Fruit fly (Drosophila melanogaster): Measurements from ENCODE around the gene CG1958.

The CG1958 gene

dm6 chrX:7266604-7267003 lies at the start of gene CG1958:
CG1958 (plus strand) TSS chrX:7266904.
- no peak for TF ChIP-seq ttk (optimal IDR thresholded peaks at IDR 0.05)
- no peak for TF ChIP-seq h (optimal IDR thresholded peaks at IDR 0.05)
- TF ChIP-seq psq (optimal IDR thresholded peaks at IDR 0.05): no peak
- TF ChIP-seq Myc (optimal IDR thresholded peaks at IDR 0.05): no peak
- no peak for TF ChIP-seq Sin3A (optimal IDR thresholded peaks at IDR 0.05)
- no peak for TF ChIP-seq insv (optimal IDR thresholded peaks at IDR 0.05)

- TF ChIP-seq Sin3A (optimal IDR thresholded peaks at IDR 0.05) (no peak), h (optimal IDR thresholded peaks at IDR 0.05) (no peak), psq (optimal IDR thresholded peaks at IDR 0.05) (no peak), Myc (optimal IDR thresholded peaks at IDR 0.05) (no peak), ttk (optimal IDR thresholded peaks at IDR 0.05) (no peak), insv (optimal IDR thresholded peaks at IDR 0.05) (no peak)
These were observed 45.6 kb upstream of the CG1958 start for dm6 chrX:7221149-7221548.

- TF ChIP-seq Sin3A (optimal IDR thresholded peaks at IDR 0.05) (no peak), h (optimal IDR thresholded peaks at IDR 0.05) (no peak), ttk (optimal IDR thresholded peaks at IDR 0.05) (no peak), insv (optimal IDR thresholded peaks at IDR 0.05) (no peak), Myc (optimal IDR thresholded peaks at IDR 0.05) (no peak), psq (optimal IDR thresholded peaks at IDR 0.05) (no peak)
These were observed 44.4 kb upstream of the CG1958 start for dm6 chrX:7222115-7222891.

dm6 chrX:7225980-7226607 lies 40.6 kb upstream of the CG1958 start:
- TF ChIP-seq h (optimal IDR thresholded peaks at IDR 0.05): no peak
- no peak for TF ChIP-seq psq (optimal IDR thresholded peaks at IDR 0.05)
- TF ChIP-seq ttk (optimal IDR thresholded peaks at IDR 0.05): no peak
- no peak for TF ChIP-seq insv (optimal IDR thresholded peaks at IDR 0.05)
- no peak for TF ChIP-seq Sin3A (optimal IDR thresholded peaks at IDR 0.05)
- no peak for TF ChIP-seq Myc (optimal IDR thresholded peaks at IDR 0.05)

dm6 chrX:7227311-7227710 lies 39.4 kb upstream of the CG1958 start:
- TF ChIP-seq ttk (optimal IDR thresholded peaks at IDR 0.05) (no peak), insv (optimal IDR thresholded peaks at IDR 0.05) (no peak), psq (optimal IDR thresholded peaks at IDR 0.05) (no peak), h (optimal IDR thresholded peaks at IDR 0.05) (no peak), Sin3A (optimal IDR thresholded peaks at IDR 0.05) (no peak), Myc (optimal IDR thresholded peaks at IDR 0.05) (no peak)

- TF ChIP-seq ttk (optimal IDR thresholded peaks at IDR 0.05) (no peak), Myc (optimal IDR thresholded peaks at IDR 0.05) (no peak), h (optimal IDR thresholded peaks at IDR 0.05) (no peak), Sin3A (optimal IDR thresholded peaks at IDR 0.05) (no peak), insv (optimal IDR thresholded peaks at IDR 0.05) (no peak), psq (optimal IDR thresholded peaks at IDR 0.05) (no peak)
These were observed 38.1 kb upstream of the CG1958 start for dm6 chrX:7228599-7228998.

- no peak for TF ChIP-seq Sin3A (optimal IDR thresholded peaks at IDR 0.05)
- no peak for TF ChIP-seq psq (optimal IDR thresholded peaks at IDR 0.05)
- no peak for TF ChIP-seq Myc (optimal IDR thresholded peaks at IDR 0.05)
- no peak for TF ChIP-seq insv (optimal IDR thresholded peaks at IDR 0.05)
- TF ChIP-seq h (optimal IDR thresholded peaks at IDR 0.05): no peak
- no peak for TF ChIP-seq ttk (optimal IDR thresholded peaks at IDR 0.05)
These were observed 36.1 kb upstream of the CG1958 start for dm6 chrX:7230647-7231046.

dm6 chrX:7241985-7242627 lies 24.6 kb upstream of the CG1958 start:
- TF ChIP-seq psq (optimal IDR thresholded peaks at IDR 0.05) (no peak), Myc (optimal IDR thresholded peaks at IDR 0.05) (no peak), h (optimal IDR thresholded peaks at IDR 0.05) (no peak), ttk (optimal IDR thresholded peaks at IDR 0.05) (no peak), insv (optimal IDR thresholded peaks at IDR 0.05) (no peak), Sin3A (optimal IDR thresholded peaks at IDR 0.05) (no peak)

dm6 chrX:7246070-7246469 lies 20.6 kb upstream of the CG1958 start:
- TF ChIP-seq psq (optimal IDR thresholded peaks at IDR 0.05) (no peak), Sin3A (optimal IDR thresholded peaks at IDR 0.05) (no peak), ttk (optimal IDR thresholded peaks at IDR 0.05) (no peak), h (optimal IDR thresholded peaks at IDR 0.05) (no peak), insv (optimal IDR thresholded peaks at IDR 0.05) (no peak), Myc (optimal IDR thresholded peaks at IDR 0.05) (no peak)

- TF ChIP-seq insv (optimal IDR thresholded peaks at IDR 0.05) (no peak), ttk (optimal IDR thresholded peaks at IDR 0.05) (no peak), Myc (optimal IDR thresholded peaks at IDR 0.05) (no peak), psq (optimal IDR thresholded peaks at IDR 0.05) (no peak), Sin3A (optimal IDR thresholded peaks at IDR 0.05) (no peak), h (optimal IDR thresholded peaks at IDR 0.05) (no peak)
These were observed 14.2 kb upstream of the CG1958 start for dm6 chrX:7252468-7252867.

dm6 chrX:7255153-7255552 lies 11.6 kb upstream of the CG1958 start:
- TF ChIP-seq Myc (optimal IDR thresholded peaks at IDR 0.05) (no peak), Sin3A (optimal IDR thresholded peaks at IDR 0.05) (no peak), ttk (optimal IDR thresholded peaks at IDR 0.05) (no peak), h (optimal IDR thresholded peaks at IDR 0.05) (no peak), insv (optimal IDR thresholded peaks at IDR 0.05) (no peak), psq (optimal IDR thresholded peaks at IDR 0.05) (no peak)

Measured in Kc167 (cell line).